Worm (Caenorhabditis elegans): Measurements from ENCODE around the gene unc-68.

The unc-68 gene

DNA sequence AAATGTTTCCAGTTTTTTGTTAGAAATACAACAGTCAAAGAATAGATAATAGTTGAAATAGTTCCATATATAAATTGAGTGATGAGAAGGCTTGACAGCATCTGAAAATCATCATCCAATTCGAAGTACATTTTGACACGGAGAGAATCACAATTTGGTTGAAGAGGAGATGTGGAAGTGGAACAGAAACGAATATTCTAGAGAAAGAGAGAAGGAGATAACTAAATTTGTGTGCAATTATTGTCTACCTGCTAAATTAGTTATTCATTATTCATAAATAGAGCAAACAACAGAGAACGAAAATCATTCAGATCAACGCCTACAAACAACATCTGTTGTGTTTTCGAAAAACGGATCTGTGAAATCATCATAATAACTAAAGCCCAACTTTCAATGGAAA, 25.0 kb upstream of the unc-68 start, which contains the start of gene srg-31:
srg-31 (minus strand) TSS at position 101 of the 400 bp plus-strand sequence.
- TF ChIP-seq ztf-22 (GFP tag; optimal IDR thresholded peaks at IDR 0.05) (no peak), attf-3 (GFP tag; conservative IDR thresholded peaks at IDR 0.05) (no peak), F33H1.4 (GFP tag; IDR thresholded peaks at IDR 0.05) (no peak), snpc-1.3 (tag; optimal IDR thresholded peaks at IDR 0.05; ENCODE audit: insufficient read depth) (no peak), ztf-6 (GFP tag; IDR thresholded peaks at IDR 0.05) (no peak), rec-8 (tag; optimal IDR thresholded peaks at IDR 0.05) (no peak), attf-5 (GFP tag; optimal IDR thresholded peaks at IDR 0.05) (no peak), ZK185.1 (tag; optimal IDR thresholded peaks at IDR 0.05; ENCODE audit: poor library complexity, severe bottlenecking) (no peak), lin-35 (GFP tag; optimal IDR thresholded peaks at IDR 0.05) (no peak), ceh-58 (GFP tag; IDR thresholded peaks at IDR 0.05) (no peak), hlh-12 (tag; optimal IDR thresholded peaks at IDR 0.05) (no peak), snpc-3.4 (tag; optimal IDR thresholded peaks at IDR 0.05) (no peak), rpc-1 (optimal IDR thresholded peaks at IDR 0.05) (no peak), rpc-1 (tag; optimal IDR thresholded peaks at IDR 0.05) (no peak), unc-130 (GFP tag; optimal IDR thresholded peaks at IDR 0.05) (no peak), him-1 (tag; optimal IDR thresholded peaks at IDR 0.05) (no peak), Y95B8A.8 (GFP tag; IDR thresholded peaks at IDR 0.05) (no peak), bed-1 (GFP tag; IDR thresholded peaks at IDR 0.05) (no peak), snpc-1.1 (tag; optimal IDR thresholded peaks at IDR 0.05; ENCODE audit: insufficient read depth) (no peak), egl-44 (GFP tag; IDR thresholded peaks at IDR 0.05) (no peak)

- TF ChIP-seq ama-1 (optimal IDR thresholded peaks at IDR 0.05) = no peak
- TF ChIP-seq ama-1 (GFP tag; optimal IDR thresholded peaks at IDR 0.05) = no peak
- TF ChIP-seq K11D2.4 (GFP tag; IDR thresholded peaks at IDR 0.05) = no peak
- TF ChIP-seq cebp-1 (GFP tag; IDR thresholded peaks at IDR 0.05) = no peak
- no peak for TF ChIP-seq cebp-1 (tag; optimal IDR thresholded peaks at IDR 0.05)
- no peak for TF ChIP-seq nfya-2 (GFP tag; IDR thresholded peaks at IDR 0.05)
- no peak for TF ChIP-seq mcd-1 (GFP tag; IDR thresholded peaks at IDR 0.05)
- TF ChIP-seq lir-1 (GFP tag; conservative IDR thresholded peaks at IDR 0.05) = no peak
- no peak for TF ChIP-seq Y56A3A.18 (GFP tag; IDR thresholded peaks at IDR 0.05)
- TF ChIP-seq ztf-3 (GFP tag; optimal IDR thresholded peaks at IDR 0.05) = no peak
- TF ChIP-seq somi-1 (GFP tag; optimal IDR thresholded peaks at IDR 0.05) = no peak
- TF ChIP-seq ztf-6 (GFP tag; IDR thresholded peaks at IDR 0.05) = no peak
- no peak for TF ChIP-seq hmg-1.2 (GFP tag; IDR thresholded peaks at IDR 0.05)
- no peak for TF ChIP-seq him-1 (tag; optimal IDR thresholded peaks at IDR 0.05)
These were observed 22.5 kb upstream of the unc-68 start, which contains the start of gene T07H8.11 for ce11 chrV:6951306-6951705. T07H8.11 (minus strand) TSS chrV:6951406.

DNA sequence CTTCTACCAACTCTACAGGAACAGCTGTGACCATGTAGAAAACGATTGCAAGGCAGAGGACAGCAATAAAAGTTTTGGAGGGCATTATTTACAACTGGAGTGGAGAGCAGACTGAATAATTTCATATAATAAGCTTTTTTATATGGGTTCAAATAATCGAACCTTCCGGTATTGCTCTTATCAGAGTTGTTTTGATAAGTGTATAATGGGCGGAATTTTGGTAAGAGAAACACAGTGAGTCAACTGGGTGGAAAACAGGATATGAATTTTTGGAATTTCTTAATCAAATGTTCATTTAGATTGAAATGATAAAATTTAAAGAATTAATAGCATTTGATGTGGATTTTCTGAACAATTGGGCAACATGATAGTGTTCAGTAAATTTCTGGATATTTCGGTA, 20.9 kb upstream of the unc-68 start, which contains the start of gene Y57E12B.11:
Y57E12B.11 (minus strand) TSS at position 101 of the 400 bp plus-strand sequence.
- TF ChIP-seq mes-4 (tag; optimal IDR thresholded peaks at IDR 0.05) (no peak), ceh-91 (GFP tag; IDR thresholded peaks at IDR 0.05) (no peak), unc-62 (GFP tag; optimal IDR thresholded peaks at IDR 0.05) (no peak), madf-6 (GFP tag; IDR thresholded peaks at IDR 0.05) (no peak)

DNA sequence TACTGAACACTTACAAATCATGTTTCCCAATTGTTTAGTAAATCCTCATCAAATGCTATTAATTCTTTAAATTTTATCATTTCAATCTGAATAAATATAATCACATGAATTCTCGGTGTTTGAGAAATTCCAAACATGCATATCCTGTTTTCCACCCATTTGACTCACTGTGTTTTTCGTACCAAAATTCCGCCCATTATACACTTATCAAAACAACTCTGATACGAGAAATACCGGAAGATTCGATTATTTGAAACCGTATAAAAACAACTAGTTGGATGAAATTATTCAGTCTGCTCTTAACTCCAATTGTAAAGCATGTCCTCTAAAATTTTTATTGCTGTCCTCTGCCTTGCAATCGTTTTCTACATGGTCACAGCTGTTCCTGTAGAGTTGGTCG, 19.4 kb upstream of the unc-68 start, which contains the start of gene Y57E12B.1:
Y57E12B.1 (plus strand) TSS at position 301 of the 400 bp plus-strand sequence.
- TF ChIP-seq cebp-1 (GFP tag; IDR thresholded peaks at IDR 0.05) (no peak), cebp-1 (tag; optimal IDR thresholded peaks at IDR 0.05) (no peak), nfya-1 (tag; optimal IDR thresholded peaks at IDR 0.05; ENCODE audit: borderline replicate concordance, insufficient read depth) (no peak), T07F8.4 (tag; optimal IDR thresholded peaks at IDR 0.05) (no peak), F23B12.7 (tag; optimal IDR thresholded peaks at IDR 0.05; ENCODE audit: insufficient read depth) (no peak), lin-40 (tag; optimal IDR thresholded peaks at IDR 0.05) (no peak), tbp1 (GFP tag; optimal IDR thresholded peaks at IDR 0.05) (no peak), B0019.2 (GFP tag; conservative IDR thresholded peaks at IDR 0.05) (no peak), snpc-1.1 (tag; optimal IDR thresholded peaks at IDR 0.05; ENCODE audit: insufficient read depth) (no peak), zfh-2 (GFP tag; conservative IDR thresholded peaks at IDR 0.05) (no peak), ccch-3 (GFP tag; optimal IDR thresholded peaks at IDR 0.05) (no peak), nhr-90 (tag; optimal IDR thresholded peaks at IDR 0.05) (no peak), ekl-4 (GFP tag; IDR thresholded peaks at IDR 0.05) (no peak), madf-6 (GFP tag; IDR thresholded peaks at IDR 0.05) (no peak)
